Worm (Caenorhabditis elegans): ENCODE data around the gene sams-3.

ce11 chrIV:5817459-5817858, 31.0 kb upstream of the sams-3 start:
- TF ChIP-seq nhr-28 (tag; optimal IDR thresholded peaks at IDR 0.05): no peak
- TF ChIP-seq elt-3 (tag; optimal IDR thresholded peaks at IDR 0.05): peak in 3 of 6 experiments; percentile 32 to 71 (median 55)
- no peak for TF ChIP-seq ztf-4 (tag; optimal IDR thresholded peaks at IDR 0.05)
- no peak for TF ChIP-seq unc-86 (tag; optimal IDR thresholded peaks at IDR 0.05)
- TF ChIP-seq nhr-12 (tag; optimal IDR thresholded peaks at IDR 0.05): no peak
- TF ChIP-seq aha-1 (tag; optimal IDR thresholded peaks at IDR 0.05): peak; percentile 26
- peak; percentile 34 for TF ChIP-seq fos-1 (tag; optimal IDR thresholded peaks at IDR 0.05)
- TF ChIP-seq lin-13 (GFP tag; optimal IDR thresholded peaks at IDR 0.05): no peak
- TF ChIP-seq Y116A8C.19 (tag; optimal IDR thresholded peaks at IDR 0.05; ENCODE audit: borderline replicate concordance): no peak

All from whole organism, L1 larva.